Fruit fly (Drosophila melanogaster) whole organism, wandering third instar larva: ENCODE measurements around the gene CG46463.

Experiments
- CG9705 ChIP-seq: fragments of 200-800 bp; sonication (Bioruptor generic); optimal IDR thresholded peaks from 2 replicates; lab custom pipeline; 2018; ENCODE audit warnings: missing biosample characterization, mild to moderate bottlenecking, missing genetic modification characterization
- Dfd ChIP-seq: fragments of >200 bp; optimal IDR thresholded peaks from 2 replicates; lab custom pipeline; 2017; ENCODE audit warnings: missing biosample characterization, missing genetic modification characterization
- N ChIP-seq: fragments of >200 bp; optimal IDR thresholded peaks from 2 replicates; lab custom pipeline; 2018; ENCODE audit warnings: missing biosample characterization, missing external identifiers, missing genetic modification characterization
- OdsH ChIP-seq: fragments of 200-800 bp; sonication (Bioruptor generic); optimal IDR thresholded peaks from 2 replicates; lab custom pipeline; 2016; ENCODE audit warnings: missing biosample characterization, mild to moderate bottlenecking, missing genetic modification characterization
- Rel ChIP-seq, 2 experiments: fragments of 200-800 bp; sonication (Bioruptor generic) in 1 of 2; optimal IDR thresholded peaks; 2 replicates in 1 of 2; 3 replicates in 1 of 2; lab custom pipeline; 2016 to 2019; ENCODE audit warnings: mild to moderate bottlenecking in 2 of 2, missing biosample characterization in 2 of 2, missing genetic modification characterization in 2 of 2, moderate library complexity in 1 of 2
- dl ChIP-seq, 2 experiments: fragments of 175-275, 200-275 bp in 1 of 2; fragments of 200-275 bp in 1 of 2; sonication (Bioruptor generic); optimal IDR thresholded peaks; lab custom pipeline; 2018; ENCODE audit warnings: mild to moderate bottlenecking in 2 of 2, missing biosample characterization in 2 of 2, missing genetic modification characterization in 2 of 2, moderate library complexity in 2 of 2; ENCODE audit not compliant: partially characterized antibody in 2 of 2, insufficient read depth in 1 of 2
- pan ChIP-seq: fragments of >200 bp; optimal IDR thresholded peaks from 2 replicates; lab custom pipeline; 2017
- psq ChIP-seq: fragments of 200-800 bp; sonication (Bioruptor generic); optimal IDR thresholded peaks from 3 replicates; lab custom pipeline; 2017; ENCODE audit warnings: missing biosample characterization, mild to moderate bottlenecking, missing genetic modification characterization, moderate library complexity
- sage ChIP-seq: fragments of 200-800 bp; sonication (Bioruptor generic); optimal IDR thresholded peaks from 2 replicates; lab custom pipeline; 2016; ENCODE audit warnings: missing biosample characterization, mild to moderate bottlenecking, missing genetic modification characterization
- usp ChIP-seq: fragments of >200 bp; optimal IDR thresholded peaks from 2 replicates; lab custom pipeline; 2017; ENCODE audit warnings: missing biosample characterization, missing genetic modification characterization
- woc ChIP-seq: sonication (Bioruptor generic); optimal IDR thresholded peaks from 2 replicates; lab custom pipeline; 2016; ENCODE audit warnings: missing biosample characterization, mild to moderate bottlenecking, missing genetic modification characterization

dm6 chr3L:3418207-3419086, 42.7 kb upstream of the CG46463 start:
- peak; percentile 57 for TF ChIP-seq OdsH (GFP tag; lab: Kevin White, UChicago)
- TF ChIP-seq Dfd (GFP tag; lab: Kevin White, UChicago), result no peak
- no peak for TF ChIP-seq pan (lab: Kevin White, UChicago)
- peak; percentile 81 for TF ChIP-seq CG9705 (GFP tag; lab: Kevin White, UChicago)
- peak in 1 of 2 experiments; percentile 24 for TF ChIP-seq dl (GFP tag; optimal IDR thresholded peaks at IDR 0.05; lab: Kevin White, UChicago; ENCODE audit: insufficient read depth in 1 of 2, partially characterized antibody in 2 of 2)
- no peak for TF ChIP-seq usp (GFP tag; lab: Kevin White, UChicago)
- peak; percentile 71 for TF ChIP-seq psq (GFP tag; lab: Kevin White, UChicago)
- peak; percentile 69 for TF ChIP-seq woc (GFP tag; lab: Kevin White, UChicago)
- no peak for TF ChIP-seq sage
- no peak for TF ChIP-seq Rel (GFP tag; optimal IDR thresholded peaks at IDR 0.05; lab: Kevin White, UChicago)
- peak; percentile 84 for TF ChIP-seq Rel (tag; optimal IDR thresholded peaks at IDR 0.05; lab: Kevin White, UChicago)
- TF ChIP-seq N, result peak; percentile 61
